Worm (Caenorhabditis elegans): ENCODE results near the gene srz-58.

The srz-58 gene

DNA sequence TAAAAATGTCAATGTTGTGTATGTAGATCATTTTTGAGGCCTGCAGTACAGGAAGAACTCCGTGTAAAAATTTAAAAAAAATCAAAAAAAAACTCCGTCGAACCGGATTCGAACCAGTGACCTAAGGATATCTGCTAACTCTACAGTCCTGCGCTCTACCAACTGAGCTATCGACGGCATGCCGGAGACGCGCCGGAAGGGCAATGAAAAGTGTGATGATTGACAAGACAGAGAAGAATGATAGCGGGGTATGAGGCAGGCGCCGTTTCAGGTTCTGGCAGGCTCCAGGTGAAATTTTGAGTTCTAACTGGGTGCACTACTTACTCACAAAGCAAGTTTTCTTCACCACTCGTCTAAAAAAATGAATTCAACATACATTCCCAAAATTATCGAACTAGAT is at the start of gene srz-58:
srz-58 (plus strand) TSS at position 362 of the 400 bp plus-strand sequence.
- TF ChIP-seq dao-5 (tag; optimal IDR thresholded peaks at IDR 0.05) (no peak), him-1 (tag; optimal IDR thresholded peaks at IDR 0.05) (no peak), W03F9.2 (tag; optimal IDR thresholded peaks at IDR 0.05) (no peak)

DNA sequence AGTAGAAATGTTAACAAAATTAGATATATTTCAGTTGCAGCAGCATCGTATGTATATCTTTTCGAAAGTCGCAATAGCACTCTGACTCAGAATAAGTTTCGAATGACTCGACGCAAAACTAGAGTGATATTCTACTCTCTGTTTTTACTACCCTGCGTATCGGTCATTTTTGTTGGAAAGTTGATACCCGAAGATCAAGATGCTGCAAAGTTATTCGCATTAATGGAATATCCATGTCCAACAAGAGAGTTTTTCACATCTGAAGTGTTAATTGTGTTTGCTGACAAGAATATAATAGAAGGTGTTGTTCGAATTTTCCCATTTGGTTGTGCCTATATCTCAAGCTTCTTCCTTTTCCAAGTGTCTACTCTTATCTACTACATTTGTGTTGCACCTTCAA is 45.8 kb upstream of the srz-58 start:
- no peak for TF ChIP-seq dao-5 (tag; optimal IDR thresholded peaks at IDR 0.05)
- no peak for TF ChIP-seq him-1 (tag; optimal IDR thresholded peaks at IDR 0.05)
- TF ChIP-seq W03F9.2 (tag; optimal IDR thresholded peaks at IDR 0.05) = no peak

DNA sequence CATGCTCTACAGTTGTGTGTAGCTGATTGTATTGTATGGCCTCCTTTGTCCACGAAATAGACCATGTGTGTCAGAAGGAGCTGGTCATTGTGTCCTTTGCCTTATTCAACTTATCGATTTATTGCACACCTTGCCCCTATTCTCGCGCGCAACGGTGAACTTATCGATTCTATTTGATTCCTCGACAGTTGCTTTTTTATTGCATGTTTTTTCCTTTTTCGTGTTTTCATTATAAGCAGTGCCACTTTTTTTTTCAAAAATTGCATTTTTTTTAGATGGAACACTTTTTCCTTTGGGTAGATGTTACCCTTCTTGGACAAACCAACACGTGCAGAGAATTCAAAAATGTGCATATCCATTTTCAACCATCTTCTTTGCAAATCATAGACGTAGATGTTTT is 44.7 kb upstream of the srz-58 start, which contains the start of gene K10G4.10:
K10G4.10 (plus strand) TSS at position 301 of the 400 bp plus-strand sequence.
- TF ChIP-seq W03F9.2 (tag; optimal IDR thresholded peaks at IDR 0.05) = no peak
- TF ChIP-seq dao-5 (tag; optimal IDR thresholded peaks at IDR 0.05) = no peak
- TF ChIP-seq him-1 (tag; optimal IDR thresholded peaks at IDR 0.05) = no peak

ce11 chrV:17284159-17284558 is 33.8 kb upstream of the srz-58 start:
- no peak for TF ChIP-seq W03F9.2 (tag; optimal IDR thresholded peaks at IDR 0.05)
- TF ChIP-seq dao-5 (tag; optimal IDR thresholded peaks at IDR 0.05) = no peak
- no peak for TF ChIP-seq him-1 (tag; optimal IDR thresholded peaks at IDR 0.05)

ce11 chrV:17292740-17293139 is 25.2 kb upstream of the srz-58 start:
- no peak for TF ChIP-seq dao-5 (tag; optimal IDR thresholded peaks at IDR 0.05)

ce11 chrV:17296443-17296842 is 21.5 kb upstream of the srz-58 start:
- TF ChIP-seq dao-5 (tag; optimal IDR thresholded peaks at IDR 0.05) = no peak
- TF ChIP-seq W03F9.2 (tag; optimal IDR thresholded peaks at IDR 0.05) = no peak
- TF ChIP-seq him-1 (tag; optimal IDR thresholded peaks at IDR 0.05) = no peak

DNA sequence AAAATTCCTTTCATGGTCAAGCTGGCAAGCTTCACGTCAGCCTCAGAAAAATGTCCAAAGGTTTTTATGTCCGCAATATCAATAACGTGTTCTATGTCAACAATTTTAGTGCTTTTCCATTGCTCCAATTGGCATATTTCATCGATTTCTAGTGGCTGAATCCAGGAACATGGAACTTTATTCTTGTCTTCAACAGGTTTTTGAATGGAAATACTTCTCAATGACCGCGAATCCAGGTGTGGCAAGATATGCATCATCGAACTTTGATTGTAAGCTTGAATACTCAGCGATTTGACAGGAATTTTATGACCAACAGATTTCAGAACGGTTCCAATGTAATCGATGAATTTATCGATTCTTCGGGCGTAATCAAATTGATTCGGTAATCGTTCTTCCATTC is 19.3 kb upstream of the srz-58 start:
- TF ChIP-seq him-1 (tag; optimal IDR thresholded peaks at IDR 0.05) (no peak), W03F9.2 (tag; optimal IDR thresholded peaks at IDR 0.05) (no peak), dao-5 (tag; optimal IDR thresholded peaks at IDR 0.05) (no peak)

DNA sequence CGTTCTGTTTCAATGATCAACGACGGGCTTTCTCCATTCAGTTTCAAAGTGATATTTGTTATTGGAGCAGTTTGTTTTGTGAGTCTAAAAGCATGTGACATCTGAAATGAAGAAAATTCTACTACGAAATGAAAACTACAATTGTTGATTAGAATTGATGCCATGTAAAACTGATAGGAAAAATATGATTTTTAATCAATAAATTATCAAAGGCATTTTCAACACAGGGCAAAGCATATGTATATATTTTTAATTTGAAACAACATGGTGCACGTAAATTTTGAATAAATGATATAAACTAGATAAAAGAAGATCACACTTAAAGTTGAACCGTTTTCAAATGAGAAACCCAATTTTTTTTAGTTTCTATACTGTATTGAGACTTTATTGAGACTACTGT is 16.6 kb upstream of the srz-58 start, which contains the start of gene K10G4.5:
K10G4.5 (minus strand) TSS at position 101 of the 400 bp plus-strand sequence.
- TF ChIP-seq him-1 (tag; optimal IDR thresholded peaks at IDR 0.05) = no peak
- TF ChIP-seq dao-5 (tag; optimal IDR thresholded peaks at IDR 0.05) = no peak
- TF ChIP-seq W03F9.2 (tag; optimal IDR thresholded peaks at IDR 0.05) = no peak

ce11 chrV:17302754-17303153 is 15.2 kb upstream of the srz-58 start, which contains the start of gene sri-70:
Gene sri-70 (plus strand): TSS chrV:17303054.
- no peak for TF ChIP-seq W03F9.2 (tag; optimal IDR thresholded peaks at IDR 0.05)
- no peak for TF ChIP-seq dao-5 (tag; optimal IDR thresholded peaks at IDR 0.05)
- TF ChIP-seq him-1 (tag; optimal IDR thresholded peaks at IDR 0.05) = no peak

ce11 chrV:17303392-17303791 is 14.6 kb upstream of the srz-58 start:
- TF ChIP-seq him-1 (tag; optimal IDR thresholded peaks at IDR 0.05) = no peak
- TF ChIP-seq W03F9.2 (tag; optimal IDR thresholded peaks at IDR 0.05) = no peak
- TF ChIP-seq dao-5 (tag; optimal IDR thresholded peaks at IDR 0.05) = no peak

DNA sequence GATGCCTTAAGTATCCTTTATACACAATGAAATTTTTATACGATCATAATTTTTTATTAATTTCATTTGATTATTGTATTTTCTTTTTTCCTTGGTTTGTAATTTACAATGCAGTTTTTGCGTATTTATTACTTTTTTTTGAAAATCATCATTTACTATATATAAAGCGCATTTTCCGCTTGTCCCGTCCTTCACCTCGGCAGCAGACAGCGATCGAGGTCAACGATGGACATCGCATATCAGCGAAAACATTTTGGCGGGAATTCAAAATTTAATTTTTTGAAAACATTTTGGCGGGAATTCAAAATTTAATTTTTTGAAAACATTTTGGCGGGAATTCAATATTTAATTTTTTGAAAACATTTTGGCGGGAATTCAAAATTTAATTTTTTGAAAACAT is 10.0 kb upstream of the srz-58 start:
- TF ChIP-seq dao-5 (tag; optimal IDR thresholded peaks at IDR 0.05) (no peak), W03F9.2 (tag; optimal IDR thresholded peaks at IDR 0.05) (no peak), him-1 (tag; optimal IDR thresholded peaks at IDR 0.05) (no peak)

DNA sequence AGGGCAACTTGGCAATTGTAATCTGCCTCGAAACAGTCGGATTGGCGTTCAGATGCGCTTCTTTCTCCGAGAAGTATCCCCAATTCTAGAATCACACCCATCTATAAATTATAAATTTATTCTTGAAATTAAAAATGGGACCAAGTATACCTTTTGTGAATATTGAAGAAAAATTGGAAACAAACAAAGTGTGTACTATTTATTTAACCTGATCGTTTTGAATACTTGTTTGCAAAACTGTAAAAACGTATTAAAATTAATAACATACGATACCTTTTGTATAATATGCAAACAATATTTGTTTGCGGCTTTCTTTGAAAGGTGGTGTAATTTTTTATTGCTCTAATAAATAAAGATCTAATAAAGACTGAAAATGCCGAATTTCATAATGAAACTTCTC is 5.6 kb upstream of the srz-58 start, which contains the start of gene Y61B8B.3:
Y61B8B.3 (minus strand) TSS at position 101 of the 400 bp plus-strand sequence.
- no peak for TF ChIP-seq dao-5 (tag; optimal IDR thresholded peaks at IDR 0.05)
- TF ChIP-seq W03F9.2 (tag; optimal IDR thresholded peaks at IDR 0.05) = no peak
- no peak for TF ChIP-seq him-1 (tag; optimal IDR thresholded peaks at IDR 0.05)

DNA sequence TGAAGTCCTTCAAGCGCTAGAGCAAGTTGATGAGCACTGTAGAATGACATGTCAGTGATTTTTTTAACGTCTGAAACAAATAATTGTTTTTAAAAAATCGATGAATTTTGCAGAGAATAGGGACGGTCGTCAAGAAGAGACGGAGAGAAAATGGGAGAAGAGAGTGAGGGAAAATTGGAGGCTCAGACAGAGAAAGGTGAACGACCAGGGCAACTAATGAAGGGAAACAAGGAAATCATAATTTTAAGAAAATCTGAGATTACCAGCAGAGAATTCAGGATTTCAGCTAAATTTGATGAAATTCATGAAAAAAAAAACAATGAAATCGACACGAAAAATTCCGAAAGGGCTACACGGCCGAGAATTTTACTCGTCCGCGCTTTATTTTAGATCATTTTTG is 2.9 kb upstream of the srz-58 start, which contains the start of gene F31E9.6:
F31E9.6 (minus strand) TSS at position 91 of the 400 bp plus-strand sequence.
- TF ChIP-seq him-1 (tag; optimal IDR thresholded peaks at IDR 0.05) (no peak), dao-5 (tag; optimal IDR thresholded peaks at IDR 0.05) (no peak), W03F9.2 (tag; optimal IDR thresholded peaks at IDR 0.05) (no peak)

- TF ChIP-seq W03F9.2 (tag; optimal IDR thresholded peaks at IDR 0.05) (no peak), dao-5 (tag; optimal IDR thresholded peaks at IDR 0.05) (no peak), him-1 (tag; optimal IDR thresholded peaks at IDR 0.05) (no peak)
These were observed 650 bp upstream of the srz-58 start for ce11 chrV:17317297-17317696.

- TF ChIP-seq him-1 (tag; optimal IDR thresholded peaks at IDR 0.05) (no peak), W03F9.2 (tag; optimal IDR thresholded peaks at IDR 0.05) (no peak), dao-5 (tag; optimal IDR thresholded peaks at IDR 0.05) (no peak)
These were observed 4.5 kb downstream of the srz-58 start, which contains the start of gene F31E9.3 for ce11 chrV:17322397-17322909. Gene F31E9.3 (plus strand): TSS chrV:17322590.
